Worm (Caenorhabditis elegans) whole organism, L1 larva: Measurements from ENCODE around the gene F09C6.13.

Experiments used
- Y116A8C.19 ChIP-seq: sonication (generic microtip); optimal IDR thresholded peaks from 2 replicates; lab custom pipeline; 2016; ENCODE audit warnings: missing compliant biosample characterization, missing genetic modification characterization, borderline replicate concordance
- aly-2 ChIP-seq: fragments of 150-350 bp; optimal IDR thresholded peaks from 2 replicates; lab custom pipeline; 2014; ENCODE audit warnings: missing biosample characterization, missing genetic modification characterization
- elt-2 ChIP-seq: sonication (generic microtip); optimal IDR thresholded peaks from 2 replicates; lab custom pipeline; 2016; ENCODE audit warnings: missing genetic modification characterization, mild to moderate bottlenecking, inconsistent platforms, missing compliant biosample characterization, missing genetic modification reagents
- fkh-10 ChIP-seq: sonication (generic microtip); optimal IDR thresholded peaks from 2 replicates; lab custom pipeline; 2017; ENCODE audit warnings: missing biosample characterization, missing genetic modification reagents, missing genetic modification characterization
- lin-13 ChIP-seq: fragments of 150-350 bp; optimal IDR thresholded peaks from 2 replicates; lab custom pipeline; 2014; ENCODE audit warnings: missing biosample characterization, missing genetic modification reagents, missing genetic modification characterization
- lin-15B ChIP-seq: fragments of 150-350 bp; sonication (generic microtip); optimal IDR thresholded peaks from 3 replicates; lab custom pipeline; 2014; ENCODE audit warnings: missing biosample characterization, missing genetic modification characterization
- nhr-12 ChIP-seq: sonication (generic microtip); optimal IDR thresholded peaks from 2 replicates; lab custom pipeline; 2017; ENCODE audit warnings: missing biosample characterization, missing genetic modification characterization
- nhr-237 ChIP-seq: fragments of 150-350 bp; optimal IDR thresholded peaks from 2 replicates; lab custom pipeline; 2014; ENCODE audit warnings: missing biosample characterization, missing genetic modification characterization
- nhr-76 ChIP-seq: sonication (generic microtip); optimal IDR thresholded peaks from 2 replicates; lab custom pipeline; 2017; ENCODE audit warnings: missing biosample characterization, missing genetic modification characterization
- pag-3 ChIP-seq: sonication (generic microtip); optimal IDR thresholded peaks from 2 replicates; lab custom pipeline; 2017; ENCODE audit warnings: missing genetic modification characterization, mild to moderate bottlenecking, missing compliant biosample characterization, antibody characterized with exemption, borderline replicate concordance; ENCODE audit not compliant: insufficient read depth
- snpc-4 ChIP-seq: fragments of 150-350 bp; optimal IDR thresholded peaks from 2 replicates; lab custom pipeline; 2014; ENCODE audit warnings: missing biosample characterization, missing genetic modification characterization
- sox-4 ChIP-seq: sonication (generic microtip); optimal IDR thresholded peaks from 2 replicates; lab custom pipeline; 2016; ENCODE audit warnings: missing genetic modification characterization, missing compliant biosample characterization
- unc-62 ChIP-seq: fragments of 150-350 bp; optimal IDR thresholded peaks from 2 replicates; lab custom pipeline; 2014; ENCODE audit warnings: missing biosample characterization, missing genetic modification reagents, missing genetic modification characterization

DNA sequence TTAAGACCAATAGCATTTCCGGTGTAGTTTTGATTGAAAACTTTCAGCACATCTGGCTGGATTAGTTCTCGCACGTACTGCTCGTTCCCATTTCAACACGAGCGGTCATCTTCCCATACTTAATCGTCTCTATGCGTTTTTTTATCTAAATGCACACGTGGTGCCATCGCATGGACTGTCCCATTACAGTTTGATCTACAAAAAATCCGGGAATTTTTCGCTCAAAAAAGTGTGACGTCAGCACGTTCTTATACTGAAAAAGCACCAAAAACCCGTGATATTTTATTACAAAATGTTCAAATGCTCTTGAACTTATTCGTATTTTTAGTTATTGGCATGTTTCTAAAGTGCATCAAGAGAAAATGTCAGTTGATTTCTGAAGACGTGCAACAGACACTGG lies 37.1 kb downstream of the F09C6.13 start, which contains the start of gene Y102A5C.4:
- TF ChIP-seq elt-2 (tag; lab: Kevin White, UChicago): no peak
- no peak for TF ChIP-seq nhr-237
- no peak for TF ChIP-seq sox-4 (tag; lab: Kevin White, UChicago)
- no peak for TF ChIP-seq aly-2 (tag; lab: Kevin White, UChicago)
- TF ChIP-seq nhr-76 (tag; lab: Kevin White, UChicago): no peak
- TF ChIP-seq lin-13 (GFP tag; lab: Kevin White, UChicago): no peak
- no peak for TF ChIP-seq lin-15B
- TF ChIP-seq unc-62 (GFP tag; lab: Kevin White, UChicago): no peak
- no peak for TF ChIP-seq fkh-10 (GFP tag; lab: Kevin White, UChicago)
- no peak for TF ChIP-seq nhr-12 (tag; lab: Kevin White, UChicago)
- no peak for TF ChIP-seq pag-3 (tag; lab: Kevin White, UChicago)
- TF ChIP-seq Y116A8C.19 (tag; lab: Kevin White, UChicago): no peak
- TF ChIP-seq snpc-4 (tag; lab: Kevin White, UChicago): no peak
